Worm (Caenorhabditis elegans) whole organism, late embryonic: ENCODE measurements around the gene T19D12.10.

Source experiments
- K09A11.1 ChIP-seq: sonication (generic microtip); optimal IDR thresholded peaks from 2 replicates; lab custom pipeline; 2017; ENCODE audit warnings: antibody characterized with exemption, mild to moderate bottlenecking, missing genetic modification characterization, missing compliant biosample characterization; ENCODE audit not compliant: insufficient read depth
- ceh-9 ChIP-seq: sonication (generic microtip); optimal IDR thresholded peaks from 2 replicates; lab custom pipeline; 2016; ENCODE audit warnings: mild to moderate bottlenecking, missing genetic modification characterization, inconsistent platforms, missing compliant biosample characterization
- dve-1 ChIP-seq: sonication (generic microtip); optimal IDR thresholded peaks from 2 replicates; lab custom pipeline; 2017; ENCODE audit warnings: antibody characterized with exemption, mild to moderate bottlenecking, missing genetic modification characterization, missing compliant biosample characterization
- elt-2 ChIP-seq: sonication (generic microtip); optimal IDR thresholded peaks from 2 replicates; lab custom pipeline; 2016; ENCODE audit warnings: missing genetic modification reagents, missing genetic modification characterization, missing compliant biosample characterization
- fax-1 ChIP-seq: sonication (generic microtip); optimal IDR thresholded peaks from 2 replicates; lab custom pipeline; 2016; ENCODE audit warnings: missing genotype, missing genetic modification characterization, missing compliant biosample characterization
- hlh-13 ChIP-seq: fragments of 200-800 bp; sonication (Bioruptor generic); optimal IDR thresholded peaks from 2 replicates; lab custom pipeline; 2018; ENCODE audit warnings: mild to moderate bottlenecking, missing genetic modification characterization, missing compliant biosample characterization
- lin-11 ChIP-seq: fragments of 200-800 bp; sonication (Bioruptor generic); optimal IDR thresholded peaks from 2 replicates; lab custom pipeline; 2018; ENCODE audit warnings: mild to moderate bottlenecking, missing genetic modification characterization, missing compliant biosample characterization
- pat-9 ChIP-seq: fragments of 200-800 bp; sonication (Bioruptor generic); optimal IDR thresholded peaks from 2 replicates; lab custom pipeline; 2018; ENCODE audit warnings: mild to moderate bottlenecking, missing genetic modification characterization, moderate library complexity, missing compliant biosample characterization
- pha-4 ChIP-seq: fragments of 150-350 bp; optimal IDR thresholded peaks from 2 replicates; lab custom pipeline; 2018; ENCODE audit warnings: missing biosample characterization, missing genetic modification reagents, missing genetic modification characterization
- pqm-1 ChIP-seq: sonication (generic microtip); optimal IDR thresholded peaks from 2 replicates; lab custom pipeline; 2016; ENCODE audit warnings: missing genetic modification characterization, missing compliant biosample characterization
- tbx-7 ChIP-seq: sonication (generic microtip); optimal IDR thresholded peaks from 2 replicates; lab custom pipeline; 2016; ENCODE audit warnings: missing genotype, missing genetic modification characterization, missing compliant biosample characterization
- ttx-3 ChIP-seq: sonication (generic microtip); optimal IDR thresholded peaks from 2 replicates; lab custom pipeline; 2016; ENCODE audit warnings: missing genetic modification reagents, missing genetic modification characterization, missing compliant biosample characterization
- unc-3 ChIP-seq, 2 experiments: fragments of 200-800 bp in 1 of 2; sonication (Bioruptor generic) in 1 of 2; sonication (generic microtip) in 1 of 2; conservative IDR thresholded peaks in 1 of 2; optimal IDR thresholded peaks in 1 of 2; 2 replicates each; pipeline versions ENCODE4 v1.3.6 to Lab custom; 2016 to 2022; ENCODE audit warnings: missing compliant biosample characterization in 2 of 2, missing genetic modification characterization in 2 of 2, missing genetic modification reagents in 1 of 2
- unc-42 ChIP-seq: sonication (generic microtip); optimal IDR thresholded peaks from 2 replicates; lab custom pipeline; 2016; ENCODE audit warnings: missing genotype, missing genetic modification characterization, missing compliant biosample characterization

- TF ChIP-seq fax-1: no peak
- no peak for TF ChIP-seq unc-42
- no peak for TF ChIP-seq tbx-7 (tag; lab: Kevin White, UChicago)
- TF ChIP-seq pat-9 (tag; lab: Kevin White, UChicago): no peak
- TF ChIP-seq unc-3 (GFP tag; conservative IDR thresholded peaks at IDR 0.05; lab: Robert Waterston, UW): no peak
- TF ChIP-seq unc-3 (tag; optimal IDR thresholded peaks at IDR 0.05; lab: Kevin White, UChicago): no peak
- no peak for TF ChIP-seq elt-2 (tag; lab: Kevin White, UChicago)
- TF ChIP-seq pqm-1 (tag; lab: Kevin White, UChicago): no peak
- no peak for TF ChIP-seq ceh-9 (tag; lab: Kevin White, UChicago)
- TF ChIP-seq pha-4 (tag; lab: Kevin White, UChicago): no peak
- no peak for TF ChIP-seq lin-11 (tag; lab: Kevin White, UChicago)
- TF ChIP-seq K09A11.1 (tag; lab: Kevin White, UChicago): no peak
- no peak for TF ChIP-seq ttx-3
- TF ChIP-seq hlh-13 (GFP tag; lab: Kevin White, UChicago): no peak
- no peak for TF ChIP-seq dve-1
Observed at ce11 chrII:6649026-6649425, 9.6 kb downstream of the T19D12.10 start, which contains the start of gene oig-8.
